Fruit fly (Drosophila melanogaster) whole organism: ENCODE measurements around the gene Oatp74D.

Source experiments
- CG8478 ChIP-seq: fragments of >200 bp; optimal IDR thresholded peaks from 2 replicates; lab custom pipeline; 2018; ENCODE audit warnings: inconsistent platforms
- Dll ChIP-seq: fragments of >200 bp; optimal IDR thresholded peaks from 2 replicates; lab custom pipeline; 2017
- EcR ChIP-seq, 2 experiments: fragments of >200 bp; optimal IDR thresholded peaks; 2 replicates each; lab custom pipeline; 2017; ENCODE audit warnings: missing biosample characterization in 2 of 2, missing genetic modification characterization in 2 of 2, missing genetic modification reagents in 2 of 2
- pan ChIP-seq: fragments of >200 bp; optimal IDR thresholded peaks from 2 replicates; lab custom pipeline; 2017
- psq ChIP-seq: fragments of >200 bp; optimal IDR thresholded peaks from 2 replicates; lab custom pipeline; 2017
- usp ChIP-seq: fragments of >200 bp; optimal IDR thresholded peaks from 2 replicates; lab custom pipeline; 2017; ENCODE audit warnings: missing biosample characterization, missing genetic modification characterization, mixed read lengths

Gene Oatp74D

dm6 chr3L:17465804-17466203 lies 21.1 kb upstream of the Oatp74D start, which contains the start of gene QIL1:
Gene QIL1, plus strand, starts transcription at chr3L:17465945.
- no peak for TF ChIP-seq CG8478 (lab: Kevin White, UChicago)
- TF ChIP-seq EcR (GFP tag; optimal IDR thresholded peaks at IDR 0.05; lab: Kevin White, UChicago): no peak
- TF ChIP-seq psq (lab: Kevin White, UChicago): no peak
- TF ChIP-seq Dll (lab: Kevin White, UChicago): no peak
- no peak for TF ChIP-seq pan
- TF ChIP-seq usp (GFP tag; lab: Kevin White, UChicago): no peak

dm6 chr3L:17470110-17470509 lies 16.8 kb upstream of the Oatp74D start, which contains the start of gene SecCl:
Gene SecCl, plus strand, starts transcription at chr3L:17470127.
- TF ChIP-seq EcR (GFP tag; optimal IDR thresholded peaks at IDR 0.05; lab: Kevin White, UChicago): no peak
- no peak for TF ChIP-seq usp (GFP tag; lab: Kevin White, UChicago)
- no peak for TF ChIP-seq Dll (lab: Kevin White, UChicago)
- TF ChIP-seq psq (lab: Kevin White, UChicago): no peak
- TF ChIP-seq CG8478 (lab: Kevin White, UChicago): no peak
- TF ChIP-seq pan: no peak

dm6 chr3L:17473889-17474288 lies 13.0 kb upstream of the Oatp74D start:
- TF ChIP-seq pan (no peak), psq (lab: Kevin White, UChicago) (no peak), Dll (lab: Kevin White, UChicago) (no peak), usp (GFP tag; lab: Kevin White, UChicago) (no peak), CG8478 (lab: Kevin White, UChicago) (no peak), EcR (GFP tag; optimal IDR thresholded peaks at IDR 0.05; lab: Kevin White, UChicago) (no peak)

DNA sequence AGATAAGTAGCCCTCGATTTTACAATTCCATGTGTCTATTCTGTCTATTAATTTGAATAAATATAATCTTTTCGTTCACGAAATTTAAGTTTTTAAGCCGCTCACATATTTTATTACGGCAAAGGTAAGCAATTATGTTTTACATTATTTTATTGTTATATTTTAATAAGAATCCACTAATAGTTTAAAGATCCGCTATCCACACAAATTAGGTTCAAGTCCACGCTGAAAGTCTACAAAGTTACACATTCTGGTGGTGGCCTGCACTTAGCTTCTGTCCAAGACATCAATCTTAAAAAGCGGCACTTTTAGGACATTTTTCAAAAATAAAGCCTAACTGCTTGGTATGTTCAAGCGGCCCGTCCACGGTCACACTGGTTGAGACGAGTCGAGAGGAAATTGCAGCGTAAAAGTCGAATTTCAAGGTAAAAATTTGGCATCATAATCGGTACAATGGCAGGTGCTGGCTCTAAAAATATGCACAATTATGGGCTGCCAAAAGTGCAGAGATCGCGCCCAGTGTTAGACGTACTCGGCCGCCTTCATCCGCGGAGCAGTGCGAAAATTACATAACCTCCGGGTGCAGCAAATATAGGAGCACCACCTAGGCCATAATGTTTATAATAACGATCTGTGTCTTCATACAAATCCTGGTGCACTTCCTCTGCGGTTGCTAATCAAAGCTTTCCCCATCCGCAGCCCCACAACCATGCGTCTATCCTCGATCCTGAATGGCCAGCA lies 12.0 kb upstream of the Oatp74D start, which contains the start of the genes UQCR-Q and CG46525:
Gene UQCR-Q (plus strand): TSS at position 51 of the 741 bp plus-strand sequence.
Gene CG46525 (plus strand): TSS at position 510 of the 741 bp plus-strand sequence.
- TF ChIP-seq usp (GFP tag; lab: Kevin White, UChicago) (no peak), Dll (lab: Kevin White, UChicago) (no peak), EcR (GFP tag; optimal IDR thresholded peaks at IDR 0.05; lab: Kevin White, UChicago) (no peak), CG8478 (lab: Kevin White, UChicago) (no peak), psq (lab: Kevin White, UChicago) (no peak), pan (no peak)

dm6 chr3L:17475979-17476393 lies 10.9 kb upstream of the Oatp74D start, which contains the start of gene CG34250:
Gene CG34250, plus strand, starts transcription at chr3L:17476222.
- no peak for TF ChIP-seq usp (GFP tag; lab: Kevin White, UChicago)
- no peak for TF ChIP-seq pan
- TF ChIP-seq psq (lab: Kevin White, UChicago): no peak
- TF ChIP-seq CG8478 (lab: Kevin White, UChicago): no peak
- no peak for TF ChIP-seq EcR (GFP tag; optimal IDR thresholded peaks at IDR 0.05; lab: Kevin White, UChicago)
- no peak for TF ChIP-seq Dll (lab: Kevin White, UChicago)

- TF ChIP-seq EcR (GFP tag; optimal IDR thresholded peaks at IDR 0.05; lab: Kevin White, UChicago) (no peak), CG8478 (lab: Kevin White, UChicago) (no peak), pan (no peak), psq (lab: Kevin White, UChicago) (no peak), usp (GFP tag; lab: Kevin White, UChicago) (no peak), Dll (lab: Kevin White, UChicago) (no peak)
These were observed 10.4 kb upstream of the Oatp74D start for dm6 chr3L:17476496-17476895.

- TF ChIP-seq EcR (GFP tag; optimal IDR thresholded peaks at IDR 0.05; lab: Kevin White, UChicago): no peak
- no peak for TF ChIP-seq usp (GFP tag; lab: Kevin White, UChicago)
- no peak for TF ChIP-seq CG8478 (lab: Kevin White, UChicago)
- no peak for TF ChIP-seq Dll (lab: Kevin White, UChicago)
- no peak for TF ChIP-seq psq (lab: Kevin White, UChicago)
- TF ChIP-seq pan: no peak
These were observed 8.1 kb upstream of the Oatp74D start, which contains the start of the genes CG13733 and qjt for dm6 chr3L:17478826-17479225. Gene CG13733, minus strand, starts transcription at chr3L:17478926. Gene qjt, plus strand, starts transcription at chr3L:17479096.

DNA sequence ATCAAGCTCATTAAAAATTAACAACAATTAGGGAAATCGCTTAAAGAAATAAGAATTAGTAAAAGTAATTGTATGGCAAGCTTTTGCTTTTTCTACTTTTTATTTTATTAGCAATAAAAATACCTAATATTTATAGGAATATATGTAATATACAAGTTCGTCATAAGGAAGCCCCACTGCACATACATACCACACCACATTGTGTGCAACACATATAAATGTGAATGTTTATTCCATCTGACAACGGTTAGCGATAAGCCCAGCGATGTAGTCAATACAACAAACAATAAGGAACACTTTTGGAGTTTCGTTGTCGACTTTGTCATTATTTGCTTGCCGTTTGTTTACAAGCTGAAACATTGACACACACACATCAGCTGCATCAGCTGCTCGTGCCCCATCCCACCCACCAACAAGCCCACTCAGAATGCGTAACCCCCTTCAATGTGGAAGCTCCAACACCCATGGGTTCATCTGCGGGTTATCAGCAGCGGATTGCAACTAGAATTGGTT lies 1.6 kb upstream of the Oatp74D start:
- TF ChIP-seq psq (lab: Kevin White, UChicago) (no peak), CG8478 (lab: Kevin White, UChicago) (no peak), EcR (GFP tag; optimal IDR thresholded peaks at IDR 0.05; lab: Kevin White, UChicago) (no peak), pan (no peak), usp (GFP tag; lab: Kevin White, UChicago) (no peak), Dll (lab: Kevin White, UChicago) (no peak)

dm6 chr3L:17486130-17486529 lies 788 bp upstream of the Oatp74D start, which contains the start of gene CG6333:
Gene CG6333, minus strand, starts transcription at chr3L:17486230.
- TF ChIP-seq Dll (lab: Kevin White, UChicago) (no peak), EcR (GFP tag; optimal IDR thresholded peaks at IDR 0.05; lab: Kevin White, UChicago) (no peak), psq (lab: Kevin White, UChicago) (no peak), usp (GFP tag; lab: Kevin White, UChicago) (no peak), pan (no peak), CG8478 (lab: Kevin White, UChicago) (no peak)

- no peak for TF ChIP-seq Dll (lab: Kevin White, UChicago)
- no peak for TF ChIP-seq psq (lab: Kevin White, UChicago)
- TF ChIP-seq pan: no peak
- TF ChIP-seq CG8478 (lab: Kevin White, UChicago): no peak
- no peak for TF ChIP-seq usp (GFP tag; lab: Kevin White, UChicago)
- no peak for TF ChIP-seq EcR (GFP tag; optimal IDR thresholded peaks at IDR 0.05; lab: Kevin White, UChicago)
These were observed 1.9 kb downstream of the Oatp74D start for dm6 chr3L:17488622-17489391.
